Fruit fly (Drosophila melanogaster): ENCODE data around the gene CG6508.

dm6 chr2L:10781252-10781651 lies 37.7 kb upstream of the CG6508 start:
- TF ChIP-seq CG1620 (GFP tag; optimal IDR thresholded peaks at IDR 0.05) (no peak), CG14711 (tag; optimal IDR thresholded peaks at IDR 0.05) (no peak), CG7101 (tag; optimal IDR thresholded peaks at IDR 0.05) (no peak), CG7045 (GFP tag; optimal IDR thresholded peaks at IDR 0.05) (no peak), Hr96 (GFP tag; optimal IDR thresholded peaks at IDR 0.05) (no peak), tj (GFP tag; optimal IDR thresholded peaks at IDR 0.05) (no peak)
